Worm (Caenorhabditis elegans) whole organism, L1 larva: ENCODE results near the gene nhr-246.

Source experiments
- Y116A8C.19 ChIP-seq: sonication (generic microtip); optimal IDR thresholded peaks from 2 replicates; lab custom pipeline; 2016; ENCODE audit warnings: missing compliant biosample characterization, missing genetic modification characterization, borderline replicate concordance
- aha-1 ChIP-seq: fragments of 150-350 bp; optimal IDR thresholded peaks from 2 replicates; lab custom pipeline; 2014; ENCODE audit warnings: missing biosample characterization, missing genetic modification characterization
- ama-1 ChIP-seq: fragments of 150-350 bp; optimal IDR thresholded peaks from 2 replicates; lab custom pipeline; 2014
- ceh-88 ChIP-seq: fragments of 200-800 bp; sonication (Bioruptor generic); IDR thresholded peaks from 2 replicates; pipeline ENCODE4 v1.3.6; 2022; ENCODE audit warnings: missing genetic modification characterization, missing compliant biosample characterization
- ceh-90 ChIP-seq: sonication (generic microtip); optimal IDR thresholded peaks from 2 replicates; lab custom pipeline; 2016; ENCODE audit warnings: missing genetic modification characterization, missing compliant biosample characterization
- ces-1 ChIP-seq: fragments of 150-350 bp; optimal IDR thresholded peaks from 2 replicates; lab custom pipeline; 2014; ENCODE audit warnings: missing biosample characterization, missing genetic modification reagents, missing genetic modification characterization
- dpl-1 ChIP-seq, 3 experiments: fragments of 150-350 bp in 2 of 3; sonication (generic microtip) in 1 of 3; optimal IDR thresholded peaks; 2 replicates each; lab custom pipeline; 2014 to 2017; ENCODE audit warnings: missing biosample characterization in 3 of 3, missing genetic modification characterization in 3 of 3, missing genetic modification reagents in 3 of 3
- dsc-1 ChIP-seq: sonication (generic microtip); optimal IDR thresholded peaks from 2 replicates; lab custom pipeline; 2016; ENCODE audit warnings: mild to moderate bottlenecking, missing genetic modification characterization, missing compliant biosample characterization
- efl-1 ChIP-seq, 4 experiments: fragments of 150-350 bp; optimal IDR thresholded peaks in 3 of 4; peaks in 1 of 4; 1 replicate in 1 of 4; 2 replicates in 3 of 4; lab custom pipeline; 2014; ENCODE audit warnings: missing biosample characterization in 2 of 4, missing genetic modification characterization in 2 of 4, missing genetic modification reagents in 2 of 4
- egl-13 ChIP-seq: sonication (generic microtip); optimal IDR thresholded peaks from 2 replicates; lab custom pipeline; 2016; ENCODE audit warnings: missing genotype, missing genetic modification reagents, missing genetic modification characterization, missing compliant biosample characterization
- elt-2 ChIP-seq: sonication (generic microtip); optimal IDR thresholded peaks from 2 replicates; lab custom pipeline; 2016; ENCODE audit warnings: missing genetic modification characterization, mild to moderate bottlenecking, inconsistent platforms, missing compliant biosample characterization, missing genetic modification reagents
- ets-5 ChIP-seq: fragments of 200-800 bp; sonication (Bioruptor generic); IDR thresholded peaks from 2 replicates; pipeline ENCODE4 v1.3.6; 2022; ENCODE audit warnings: missing genetic modification characterization, missing compliant biosample characterization
- fkh-10 ChIP-seq: sonication (generic microtip); optimal IDR thresholded peaks from 2 replicates; lab custom pipeline; 2017; ENCODE audit warnings: missing biosample characterization, missing genetic modification reagents, missing genetic modification characterization
- fkh-4 ChIP-seq: sonication (generic microtip); optimal IDR thresholded peaks from 2 replicates; lab custom pipeline; 2016; ENCODE audit warnings: missing compliant biosample characterization, missing genetic modification characterization, borderline replicate concordance
- fkh-8 ChIP-seq: sonication (generic microtip); optimal IDR thresholded peaks from 2 replicates; lab custom pipeline; 2016; ENCODE audit warnings: mild to moderate bottlenecking, missing genetic modification characterization, missing compliant biosample characterization
- hlh-4 ChIP-seq: sonication (generic microtip); optimal IDR thresholded peaks from 2 replicates; lab custom pipeline; 2016; ENCODE audit warnings: mild to moderate bottlenecking, missing genetic modification characterization, missing compliant biosample characterization
- irx-1 ChIP-seq: sonication (generic microtip); optimal IDR thresholded peaks from 2 replicates; lab custom pipeline; 2016; ENCODE audit warnings: missing genetic modification characterization, missing compliant biosample characterization
- isw-1 ChIP-seq: fragments of 200-800 bp; sonication (Bioruptor generic); IDR thresholded peaks from 2 replicates; pipeline ENCODE4 v1.3.6; 2022; ENCODE audit warnings: missing genetic modification characterization, missing compliant biosample characterization
- jun-1 ChIP-seq: fragments of 150-350 bp; optimal IDR thresholded peaks from 2 replicates; lab custom pipeline; 2014; ENCODE audit warnings: missing biosample characterization, missing genetic modification reagents, missing genetic modification characterization
- lin-15B ChIP-seq: fragments of 150-350 bp; sonication (generic microtip); optimal IDR thresholded peaks from 3 replicates; lab custom pipeline; 2014; ENCODE audit warnings: missing biosample characterization, missing genetic modification characterization
- lin-35 ChIP-seq, 2 experiments: fragments of 150-350 bp; optimal IDR thresholded peaks; 2 replicates each; lab custom pipeline; 2014; ENCODE audit warnings: missing biosample characterization in 2 of 2, missing genetic modification characterization in 2 of 2, missing genetic modification reagents in 2 of 2
- lin-39 ChIP-seq: fragments of 150-350 bp; optimal IDR thresholded peaks from 2 replicates; lab custom pipeline; 2014; ENCODE audit warnings: missing biosample characterization, missing genetic modification reagents, missing genetic modification characterization
- lir-3 ChIP-seq: sonication (generic microtip); optimal IDR thresholded peaks from 2 replicates; lab custom pipeline; 2016; ENCODE audit warnings: mild to moderate bottlenecking, missing genetic modification characterization, moderate library complexity, missing compliant biosample characterization; ENCODE audit not compliant: poor library complexity
- nhr-19 ChIP-seq: fragments of 200-800 bp; sonication (Bioruptor generic); conservative IDR thresholded peaks from 2 replicates; pipeline ENCODE4 v1.3.6; 2022; ENCODE audit warnings: missing genetic modification characterization, missing compliant biosample characterization
- nhr-20 ChIP-seq: sonication (generic microtip); optimal IDR thresholded peaks from 2 replicates; lab custom pipeline; 2016; ENCODE audit warnings: mild to moderate bottlenecking, missing genetic modification characterization, missing compliant biosample characterization
- nhr-47 ChIP-seq: sonication (generic microtip); optimal IDR thresholded peaks from 2 replicates; lab custom pipeline; 2016; ENCODE audit warnings: mild to moderate bottlenecking, missing genetic modification characterization, moderate library complexity, missing compliant biosample characterization
- nhr-71 ChIP-seq: sonication (generic microtip); optimal IDR thresholded peaks from 2 replicates; lab custom pipeline; 2016; ENCODE audit warnings: mild to moderate bottlenecking, missing genetic modification characterization, moderate library complexity, missing compliant biosample characterization
- nhr-84 ChIP-seq: sonication (generic microtip); optimal IDR thresholded peaks from 2 replicates; lab custom pipeline; 2017; ENCODE audit warnings: missing biosample characterization, missing genetic modification characterization
- nhr-85 ChIP-seq: sonication (generic microtip); peaks from one replicate; lab custom pipeline; 2016; ENCODE audit warnings: missing genetic modification characterization, inconsistent platforms, missing compliant biosample characterization
- nhr-90 ChIP-seq: sonication (generic microtip); optimal IDR thresholded peaks from 2 replicates; lab custom pipeline; 2016; ENCODE audit warnings: mild to moderate bottlenecking, missing genetic modification characterization, missing compliant biosample characterization; ENCODE audit not compliant: poor library complexity
- pax-3 ChIP-seq: fragments of 200-800 bp; sonication (Bioruptor generic); optimal IDR thresholded peaks from 2 replicates; lab custom pipeline; 2018; ENCODE audit warnings: mild to moderate bottlenecking, missing genetic modification characterization, moderate library complexity, missing compliant biosample characterization
- pqm-1 ChIP-seq: sonication (generic microtip); optimal IDR thresholded peaks from 3 replicates; lab custom pipeline; 2017; ENCODE audit warnings: missing biosample characterization, missing genetic modification characterization
- rnt-1 ChIP-seq: sonication (generic microtip); optimal IDR thresholded peaks from 2 replicates; lab custom pipeline; 2016; ENCODE audit warnings: mild to moderate bottlenecking, missing genetic modification characterization, moderate library complexity, missing compliant biosample characterization
- skn-1 ChIP-seq: fragments of 150-350 bp; optimal IDR thresholded peaks from 2 replicates; lab custom pipeline; 2014; ENCODE audit warnings: missing biosample characterization, missing genetic modification characterization
- snu-23 ChIP-seq: sonication (generic microtip); optimal IDR thresholded peaks from 2 replicates; lab custom pipeline; 2016; ENCODE audit warnings: missing genetic modification characterization, missing compliant biosample characterization
- sup-37 ChIP-seq: fragments of 200-800 bp; sonication (Bioruptor generic); optimal IDR thresholded peaks from 2 replicates; lab custom pipeline; 2018; ENCODE audit warnings: mild to moderate bottlenecking, missing genetic modification characterization, missing compliant biosample characterization
- tlp-1 ChIP-seq: fragments of 150-350 bp; optimal IDR thresholded peaks from 2 replicates; lab custom pipeline; 2014; ENCODE audit warnings: missing biosample characterization, missing genetic modification characterization
- unc-130 ChIP-seq: fragments of 150-350 bp; optimal IDR thresholded peaks from 2 replicates; lab custom pipeline; 2017; ENCODE audit warnings: missing biosample characterization, missing genetic modification characterization, inconsistent platforms
- vab-15 ChIP-seq: sonication (generic microtip); optimal IDR thresholded peaks from 2 replicates; lab custom pipeline; 2017; ENCODE audit warnings: missing genotype, mild to moderate bottlenecking, missing genetic modification characterization, missing compliant biosample characterization
- zag-1 ChIP-seq: fragments of 150-350 bp; optimal IDR thresholded peaks from 2 replicates; lab custom pipeline; 2014; ENCODE audit warnings: missing biosample characterization, missing genetic modification characterization

Gene nhr-246

DNA sequence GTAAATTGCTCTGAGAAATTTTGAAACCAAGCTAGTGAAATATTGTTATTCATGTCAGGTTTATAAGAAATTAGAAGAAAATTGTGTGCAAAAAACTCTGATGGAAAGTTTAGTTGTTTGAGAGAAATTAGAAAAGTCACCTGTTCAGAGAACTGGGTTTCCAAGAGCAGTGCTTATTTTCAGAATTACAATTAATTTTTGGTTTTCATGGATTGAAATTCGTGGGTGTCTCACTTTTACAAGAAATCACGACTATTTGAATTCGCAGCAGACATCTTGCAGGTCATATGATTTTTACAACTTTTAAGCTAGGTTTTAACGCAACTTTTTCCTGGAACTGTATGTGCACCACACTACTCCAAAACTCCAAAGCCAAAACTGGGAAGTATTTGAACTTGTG lies 7.3 kb upstream of the nhr-246 start, which contains the start of gene srz-10:
Gene srz-10, minus strand, starts transcription at position 88 of the 400 bp plus-strand sequence.
- TF ChIP-seq nhr-71 (tag; lab: Kevin White, UChicago) (peak; percentile 47), nhr-47 (tag; lab: Kevin White, UChicago) (peak; percentile 42), aha-1 (tag; lab: Kevin White, UChicago) (no peak), lin-15B (tag; lab: Kevin White, UChicago) (no peak), unc-130 (no peak), nhr-85 (tag; lab: Kevin White, UChicago) (no peak), fkh-8 (peak; percentile 64), isw-1 (GFP tag; lab: Robert Waterston, UW) (no peak), snu-23 (GFP tag; lab: Kevin White, UChicago) (no peak), dpl-1 (GFP tag; optimal IDR thresholded peaks at IDR 0.05; lab: Kevin White, UChicago) (no peak), efl-1 (optimal IDR thresholded peaks at IDR 0.05; lab: Kevin White, UChicago) (no peak), efl-1 (GFP tag; optimal IDR thresholded peaks at IDR 0.05 in 1 of 2; lab: Kevin White, UChicago) (no peak), vab-15 (no peak), nhr-90 (no peak), nhr-84 (no peak), fkh-4 (tag; lab: Kevin White, UChicago) (no peak), hlh-4 (tag; lab: Kevin White, UChicago) (peak; percentile 98), skn-1 (tag; lab: Kevin White, UChicago) (no peak)

DNA sequence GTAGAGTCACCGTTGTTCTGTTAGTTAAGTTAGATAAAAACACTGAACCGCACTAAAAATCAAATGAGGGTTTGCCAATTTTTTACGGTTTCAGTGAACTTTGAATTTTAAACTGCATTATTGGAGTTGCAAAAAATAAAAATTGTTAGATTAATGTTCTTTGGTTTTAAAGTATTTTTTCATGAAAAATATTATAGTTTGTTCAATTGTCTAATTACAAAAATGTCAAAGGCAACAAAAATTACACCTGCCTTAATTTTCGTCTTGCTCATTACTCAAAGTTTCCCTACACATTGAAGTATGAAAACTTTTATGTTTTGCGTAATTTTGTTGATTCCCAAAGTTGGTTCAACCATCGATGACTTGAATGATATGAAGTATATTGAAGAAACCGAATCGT lies 5.5 kb upstream of the nhr-246 start, which contains the start of gene irld-62:
Gene irld-62, plus strand, starts transcription at position 301 of the 400 bp plus-strand sequence.
- TF ChIP-seq ets-5 (GFP tag; lab: Robert Waterston, UW): no peak
- TF ChIP-seq, all 84 proteins: peak for 0

DNA sequence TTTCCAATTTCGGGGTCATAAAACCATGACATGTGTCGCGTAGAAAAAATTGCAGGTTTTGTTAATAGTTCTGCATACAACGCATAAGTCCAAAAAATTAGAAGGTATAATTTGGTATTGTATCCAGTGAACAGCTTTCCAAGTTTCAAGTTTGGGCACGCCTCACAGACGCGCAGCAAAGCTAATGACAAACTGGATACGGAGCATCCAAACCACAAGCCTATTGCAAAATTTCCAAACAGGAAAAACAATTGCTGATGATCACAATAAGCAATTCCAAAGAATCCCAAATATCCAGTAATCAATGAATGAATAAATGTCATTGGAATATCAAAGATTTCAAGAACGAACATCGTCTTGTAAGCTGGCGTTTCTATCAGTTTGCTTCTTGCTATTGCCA lies 2.7 kb upstream of the nhr-246 start:
- TF ChIP-seq egl-13 (tag; lab: Kevin White, UChicago) (no peak), dsc-1 (tag; lab: Kevin White, UChicago) (no peak), tlp-1 (tag; lab: Kevin White, UChicago) (no peak), nhr-19 (GFP tag; lab: Robert Waterston, UW) (no peak), Y116A8C.19 (tag; lab: Kevin White, UChicago) (no peak), lir-3 (tag; lab: Kevin White, UChicago) (no peak), sup-37 (GFP tag; lab: Kevin White, UChicago) (no peak), zag-1 (no peak), ceh-88 (GFP tag; lab: Robert Waterston, UW) (no peak), aha-1 (tag; lab: Kevin White, UChicago) (no peak), irx-1 (tag; lab: Kevin White, UChicago) (no peak), skn-1 (tag; lab: Kevin White, UChicago) (no peak), rnt-1 (tag; lab: Kevin White, UChicago) (no peak), pax-3 (tag; lab: Kevin White, UChicago) (no peak), lin-39 (no peak)
- TF ChIP-seq, all 84 proteins: peak for 0

DNA sequence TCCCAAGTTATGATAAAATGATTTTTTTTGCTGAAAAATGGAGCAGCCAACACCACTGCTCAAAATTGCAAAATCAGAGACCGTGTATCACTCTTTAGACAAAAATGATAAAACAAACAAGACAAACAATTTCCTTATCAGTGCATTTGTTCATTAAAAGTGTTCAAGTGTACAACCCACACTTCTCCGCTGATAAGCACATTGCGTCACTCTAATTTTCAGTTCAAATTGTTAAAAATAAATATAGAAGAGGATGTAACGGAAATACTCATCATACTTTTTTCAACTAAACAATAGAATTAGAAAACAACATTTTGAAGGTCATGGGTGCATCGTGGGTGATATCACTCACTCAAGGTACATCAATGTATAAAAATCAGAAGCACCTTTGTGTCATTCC lies 2.4 kb downstream of the nhr-246 start, which contains the start of gene nhr-291:
Gene nhr-291, plus strand, starts transcription at position 324 of the 400 bp plus-strand sequence.
- peak; percentile 38 for TF ChIP-seq nhr-20 (tag; lab: Kevin White, UChicago)
- TF ChIP-seq jun-1 (tag; lab: Kevin White, UChicago): peak; percentile 65
- TF ChIP-seq pqm-1 (tag; lab: Kevin White, UChicago): peak; percentile 55
- no peak for TF ChIP-seq efl-1 (optimal IDR thresholded peaks at IDR 0.05; lab: Kevin White, UChicago)
- peak in 1 of 2 experiments; percentile 14 for TF ChIP-seq efl-1 (GFP tag; optimal IDR thresholded peaks at IDR 0.05 in 1 of 2; lab: Kevin White, UChicago)
- no peak for TF ChIP-seq ceh-88 (GFP tag; lab: Robert Waterston, UW)
- no peak for TF ChIP-seq ama-1 (lab: Kevin White, UChicago)
- peak; percentile 77 for TF ChIP-seq pax-3 (tag; lab: Kevin White, UChicago)
- TF ChIP-seq dpl-1 (GFP tag; optimal IDR thresholded peaks at IDR 0.05; lab: Kevin White, UChicago): no peak
- TF ChIP-seq ces-1 (GFP tag; lab: Kevin White, UChicago): no peak
- peak; percentile 99 for TF ChIP-seq elt-2 (tag; lab: Kevin White, UChicago)
- no peak for TF ChIP-seq ceh-90
- peak in 1 of 2 experiments; percentile 45 for TF ChIP-seq lin-35 (GFP tag; optimal IDR thresholded peaks at IDR 0.05; lab: Kevin White, UChicago)
- TF ChIP-seq fkh-10 (GFP tag; lab: Kevin White, UChicago): no peak
